Worm (Caenorhabditis elegans) whole organism, L3 larva: ENCODE data around the gene mvk-1.

Experiments
- R02D3.7 ChIP-seq: fragments of 150-350 bp; optimal IDR thresholded peaks from 2 replicates; lab custom pipeline; 2014; ENCODE audit warnings: missing biosample characterization, missing genetic modification characterization
- ceh-16 ChIP-seq: sonication (generic microtip); optimal IDR thresholded peaks from 2 replicates; lab custom pipeline; 2017; ENCODE audit warnings: missing biosample characterization, missing genetic modification characterization
- ceh-28 ChIP-seq: fragments of 150-350 bp; optimal IDR thresholded peaks from 2 replicates; lab custom pipeline; 2014; ENCODE audit warnings: missing biosample characterization, missing genetic modification reagents, missing genetic modification characterization
- fkh-10 ChIP-seq: sonication (generic microtip); optimal IDR thresholded peaks from 2 replicates; lab custom pipeline; 2017; ENCODE audit warnings: missing biosample characterization, missing genetic modification reagents, missing genetic modification characterization
- fos-1 ChIP-seq: fragments of 150-350 bp; optimal IDR thresholded peaks from 2 replicates; lab custom pipeline; 2014; ENCODE audit warnings: missing biosample characterization, missing genetic modification characterization
- lin-15B ChIP-seq: fragments of 150-350 bp; optimal IDR thresholded peaks from 2 replicates; lab custom pipeline; 2014; ENCODE audit warnings: missing biosample characterization, missing genetic modification characterization
- mdl-1 ChIP-seq: fragments of 150-350 bp; optimal IDR thresholded peaks from 2 replicates; lab custom pipeline; 2014; ENCODE audit warnings: missing biosample characterization, missing genetic modification characterization
- skn-1 ChIP-seq: fragments of 150-350 bp; optimal IDR thresholded peaks from 2 replicates; lab custom pipeline; 2014; ENCODE audit warnings: missing biosample characterization, missing genetic modification characterization
- snpc-4 ChIP-seq: fragments of 150-350 bp; optimal IDR thresholded peaks from 2 replicates; lab custom pipeline; 2014; ENCODE audit warnings: missing biosample characterization, missing genetic modification characterization
- zag-1 ChIP-seq: fragments of 150-350 bp; optimal IDR thresholded peaks from 2 replicates; lab custom pipeline; 2014; ENCODE audit warnings: missing biosample characterization, missing genetic modification characterization

DNA sequence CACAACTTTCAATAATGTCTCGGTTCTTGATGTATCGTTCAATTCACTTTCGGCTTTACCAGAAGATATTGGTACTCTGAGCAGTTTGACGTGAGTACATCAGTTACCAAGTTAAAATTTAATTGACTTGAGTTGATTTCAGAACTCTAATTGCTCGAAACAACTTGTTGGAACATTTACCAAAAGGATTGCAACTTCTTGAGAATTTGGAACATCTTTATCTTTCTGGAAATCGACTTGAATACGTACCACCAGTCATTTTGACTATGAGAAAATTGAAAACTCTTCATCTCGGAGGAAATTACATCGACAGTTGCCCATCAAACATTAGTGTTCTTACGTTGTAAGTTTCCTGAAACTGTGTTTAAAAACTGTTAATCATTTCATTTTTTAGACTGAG is 10.7 kb upstream of the mvk-1 start:
- TF ChIP-seq mdl-1 (no peak), fos-1 (tag; lab: Kevin White, UChicago) (no peak), zag-1 (tag; lab: Kevin White, UChicago) (no peak), R02D3.7 (tag; lab: Kevin White, UChicago) (no peak), ceh-28 (no peak), snpc-4 (tag; lab: Kevin White, UChicago) (no peak), fkh-10 (GFP tag; lab: Kevin White, UChicago) (no peak), lin-15B (tag; lab: Kevin White, UChicago) (no peak), skn-1 (tag; lab: Kevin White, UChicago) (no peak), ceh-16 (tag; lab: Kevin White, UChicago) (no peak)
